Fruit fly (Drosophila melanogaster): Measurements from ENCODE around the gene BG642312.

DNA sequence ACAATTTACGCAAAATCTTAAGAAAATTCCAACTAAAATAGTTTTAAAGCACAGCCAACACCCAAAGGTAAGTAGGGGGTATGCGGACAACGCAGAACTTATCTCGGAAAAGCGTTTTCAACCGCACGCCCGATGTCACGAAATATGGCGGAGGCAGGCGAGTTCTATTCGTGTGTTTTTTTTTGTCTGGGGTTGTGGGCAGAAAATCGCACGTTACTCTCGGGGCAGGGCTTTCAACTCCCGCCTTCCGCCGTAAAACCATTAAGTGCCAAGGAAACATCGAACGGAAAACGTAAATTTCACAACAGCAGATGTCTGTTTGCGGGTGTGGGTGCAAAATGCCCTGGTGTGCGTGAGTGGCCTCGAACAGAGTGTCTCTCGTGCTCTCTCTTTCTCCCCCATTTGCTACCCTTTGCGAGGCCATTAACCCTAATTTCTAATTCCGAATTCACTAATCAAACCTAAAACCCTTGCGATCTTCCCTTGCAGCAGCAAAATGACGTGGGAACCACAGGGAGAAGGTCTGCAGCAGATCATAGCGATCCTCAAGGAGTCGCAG is 39.5 kb downstream of the BG642312 start:
- TF ChIP-seq psq (optimal IDR thresholded peaks at IDR 0.05): no peak
- no peak for TF ChIP-seq Myc (optimal IDR thresholded peaks at IDR 0.05)
- no peak for TF ChIP-seq insv (optimal IDR thresholded peaks at IDR 0.05)
- TF ChIP-seq ttk (optimal IDR thresholded peaks at IDR 0.05): no peak
- TF ChIP-seq Sin3A (optimal IDR thresholded peaks at IDR 0.05): no peak

All from Kc167 (cell line).